Worm (Caenorhabditis elegans) whole organism, L1 larva: Measurements from ENCODE around the gene ZK287.9.

Source experiments
- ceh-88 ChIP-seq: fragments of 200-800 bp; sonication (Bioruptor generic); IDR thresholded peaks from 2 replicates; pipeline ENCODE4 v1.3.6; 2022; ENCODE audit warnings: missing genetic modification characterization, missing compliant biosample characterization
- efl-1 ChIP-seq, 4 experiments: fragments of 150-350 bp; optimal IDR thresholded peaks in 3 of 4; peaks in 1 of 4; 1 replicate in 1 of 4; 2 replicates in 3 of 4; lab custom pipeline; 2014; ENCODE audit warnings: missing biosample characterization in 2 of 4, missing genetic modification characterization in 2 of 4, missing genetic modification reagents in 2 of 4
- unc-62 ChIP-seq: fragments of 150-350 bp; optimal IDR thresholded peaks from 2 replicates; lab custom pipeline; 2014; ENCODE audit warnings: missing biosample characterization, missing genetic modification reagents, missing genetic modification characterization

DNA sequence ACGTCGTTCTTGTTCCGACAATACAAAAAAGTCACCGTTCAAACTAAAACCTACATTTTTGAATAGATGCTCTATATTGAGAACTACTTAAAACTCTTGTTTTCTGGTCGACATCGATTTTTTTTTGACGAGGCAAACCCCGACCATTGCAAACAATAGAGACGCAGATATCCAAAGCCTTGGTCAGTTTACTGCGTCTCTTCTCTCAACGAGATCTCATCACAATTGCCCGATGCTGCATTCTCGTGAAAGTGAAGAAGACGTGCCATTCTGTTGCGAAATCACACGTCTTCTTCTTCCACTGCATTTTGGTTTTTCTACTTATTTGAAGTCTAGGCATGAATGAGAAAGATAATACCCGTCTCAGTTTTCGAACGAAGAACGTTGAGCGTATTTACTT is 25.2 kb downstream of the ZK287.9 start:
- TF ChIP-seq unc-62 (GFP tag; lab: Kevin White, UChicago) (no peak), efl-1 (optimal IDR thresholded peaks at IDR 0.05; lab: Kevin White, UChicago) (peak; percentile 41 to 55), efl-1 (GFP tag; optimal IDR thresholded peaks at IDR 0.05 in 1 of 2; lab: Kevin White, UChicago) (peak; percentile 13 to 85), ceh-88 (GFP tag; lab: Robert Waterston, UW) (no peak)
